Fruit fly (Drosophila melanogaster) whole organism, embryonic: Measurements from ENCODE around the gene MED14.

Source experiments
- Atf3 ChIP-seq: fragments of 200-800 bp; sonication (Bioruptor generic); optimal IDR thresholded peaks from 3 replicates; lab custom pipeline; 2016; ENCODE audit warnings: missing biosample characterization, missing genetic modification characterization
- CG11093 ChIP-seq: fragments of 200-800 bp; sonication (Bioruptor generic); IDR thresholded peaks from 3 replicates; pipeline ENCODE4 v1.3.6; 2022; ENCODE audit warnings: missing biosample characterization, missing genetic modification characterization
- CG11504 ChIP-seq: fragments of 200-800 bp; sonication (Bioruptor generic); optimal IDR thresholded peaks from 3 replicates; lab custom pipeline; 2019; ENCODE audit warnings: missing biosample characterization, mild to moderate bottlenecking, missing genetic modification characterization, moderate library complexity
- CG13424 ChIP-seq: fragments of 200-800 bp; sonication (Bioruptor generic); optimal IDR thresholded peaks from 2 replicates; lab custom pipeline; 2019; ENCODE audit warnings: missing biosample characterization, mild to moderate bottlenecking, missing genetic modification characterization, moderate library complexity
- CG17186 ChIP-seq: fragments of 200-800 bp; sonication (Bioruptor generic); optimal IDR thresholded peaks from 3 replicates; lab custom pipeline; 2017; ENCODE audit warnings: missing biosample characterization, missing genetic modification reagents, missing genetic modification characterization
- CG17328 ChIP-seq: fragments of 200-800 bp; sonication (Bioruptor generic); IDR thresholded peaks from 2 replicates; pipeline ENCODE4 v1.3.6; 2022; ENCODE audit warnings: missing biosample characterization, missing genetic modification characterization
- CG18476 ChIP-seq: fragments of 200-800 bp; sonication (Bioruptor generic); optimal IDR thresholded peaks from 2 replicates; lab custom pipeline; 2016; ENCODE audit warnings: missing biosample characterization, mild to moderate bottlenecking, missing genetic modification characterization
- CG33213 ChIP-seq: fragments of 200-800 bp; sonication (Bioruptor generic); optimal IDR thresholded peaks from 3 replicates; lab custom pipeline; 2016; ENCODE audit warnings: missing biosample characterization, missing genetic modification characterization
- CG3407 ChIP-seq: fragments of 200-800 bp; sonication (Bioruptor generic); optimal IDR thresholded peaks from 2 replicates; lab custom pipeline; 2018; ENCODE audit warnings: missing biosample characterization, mild to moderate bottlenecking, missing genetic modification characterization
- CG3847 ChIP-seq: fragments of 200-800 bp; sonication (Bioruptor generic); IDR thresholded peaks from 2 replicates; pipeline ENCODE4 v1.3.6; 2022; ENCODE audit warnings: missing biosample characterization, missing genetic modification characterization
- CG42726 ChIP-seq: fragments of 200-800 bp; sonication (Bioruptor generic); IDR thresholded peaks from 2 replicates; pipeline ENCODE4 v1.3.6; 2022; ENCODE audit warnings: missing biosample characterization, missing genetic modification characterization; ENCODE audit not compliant: partially characterized antibody
- CG4617 ChIP-seq: fragments of 200-800 bp; sonication (Bioruptor generic); optimal IDR thresholded peaks from 3 replicates; lab custom pipeline; 2016; ENCODE audit warnings: missing biosample characterization, missing genetic modification characterization, borderline replicate concordance
- CG6254 ChIP-seq: fragments of 200-800 bp; sonication (Bioruptor generic); optimal IDR thresholded peaks from 3 replicates; lab custom pipeline; 2017; ENCODE audit warnings: mild to moderate bottlenecking, missing biosample characterization, missing genetic modification reagents, missing genetic modification characterization
- CG7928 ChIP-seq: fragments of 200-800 bp; sonication (Bioruptor generic); optimal IDR thresholded peaks from 2 replicates; lab custom pipeline; 2017; ENCODE audit warnings: missing biosample characterization, mild to moderate bottlenecking, missing genetic modification characterization
- CG8478 ChIP-seq: fragments of >200 bp; optimal IDR thresholded peaks from 2 replicates; lab custom pipeline; 2018
- CG8924 ChIP-seq: fragments of 200-800 bp; optimal IDR thresholded peaks from 3 replicates; lab custom pipeline; 2019; ENCODE audit warnings: missing biosample characterization, mild to moderate bottlenecking, missing genetic modification characterization, moderate library complexity
- D ChIP-seq, 2 experiments: fragments of 200-800 bp in 1 of 2; fragments of >200 bp in 1 of 2; sonication (Bioruptor generic) in 1 of 2; optimal IDR thresholded peaks; 2 replicates in 1 of 2; 3 replicates in 1 of 2; lab custom pipeline; 2017; ENCODE audit warnings: mild to moderate bottlenecking in 1 of 2, missing biosample characterization in 1 of 2, missing genetic modification characterization in 1 of 2, missing genetic modification reagents in 1 of 2
- Dbx ChIP-seq: fragments of 200-800 bp; sonication (Bioruptor generic); IDR thresholded peaks from 3 replicates; pipeline ENCODE4 v1.3.6; 2022; ENCODE audit warnings: missing biosample characterization, missing genetic modification characterization
- Dref ChIP-seq: fragments of 200-800 bp; sonication (Bioruptor generic); IDR thresholded peaks from 2 replicates; pipeline ENCODE4 v1.3.6; 2022; ENCODE audit warnings: missing biosample characterization, missing genetic modification characterization
- Ets65A ChIP-seq: fragments of 200-800 bp; sonication (Bioruptor generic); peaks from one replicate; lab custom pipeline; 2016; ENCODE audit warnings: missing biosample characterization, missing genetic modification characterization
- HLH3B ChIP-seq: fragments of 200-800 bp; sonication (Bioruptor generic); IDR thresholded peaks from 2 replicates; pipeline ENCODE4 v1.3.6; 2022; ENCODE audit warnings: missing biosample characterization, missing genetic modification characterization
- Hey ChIP-seq: fragments of 200-800 bp; sonication (Bioruptor generic); optimal IDR thresholded peaks from 3 replicates; lab custom pipeline; 2018; ENCODE audit warnings: missing biosample characterization, mild to moderate bottlenecking, missing genetic modification characterization
- Hmx ChIP-seq: fragments of 200-800 bp; sonication (Bioruptor generic); optimal IDR thresholded peaks from 2 replicates; lab custom pipeline; 2016; ENCODE audit warnings: missing biosample characterization, missing genetic modification characterization
- Hr39 ChIP-seq: fragments of >200 bp; optimal IDR thresholded peaks from 2 replicates; lab custom pipeline; 2017
- Hsf ChIP-seq: fragments of 200-800 bp; sonication (Bioruptor generic); optimal IDR thresholded peaks from 3 replicates; lab custom pipeline; 2016; ENCODE audit warnings: missing biosample characterization, missing genetic modification characterization
- Nf-YB ChIP-seq: fragments of 200-800 bp; sonication (Bioruptor generic); optimal IDR thresholded peaks from 3 replicates; lab custom pipeline; 2019; ENCODE audit warnings: missing biosample characterization, mild to moderate bottlenecking, missing genetic modification characterization, moderate library complexity
- Nf-YC ChIP-seq: fragments of 200-800 bp; optimal IDR thresholded peaks from 3 replicates; lab custom pipeline; 2019; ENCODE audit warnings: missing biosample characterization, mild to moderate bottlenecking, missing genetic modification characterization, moderate library complexity
- Opbp ChIP-seq: fragments of 200-800 bp; sonication (Bioruptor generic); IDR thresholded peaks from 3 replicates; pipeline ENCODE4 v1.3.6; 2022; ENCODE audit warnings: missing biosample characterization, missing genetic modification characterization; ENCODE audit not compliant: partially characterized antibody
- PHDP ChIP-seq: fragments of 200-800 bp; sonication (Bioruptor generic); optimal IDR thresholded peaks from 3 replicates; lab custom pipeline; 2018; ENCODE audit warnings: missing biosample characterization, mild to moderate bottlenecking, missing genetic modification characterization, moderate library complexity
- Usf ChIP-seq: fragments of 200-800 bp; sonication (Bioruptor generic); optimal IDR thresholded peaks from 2 replicates; lab custom pipeline; 2017; ENCODE audit warnings: missing genotype, missing biosample characterization, missing genetic modification characterization
- ash1 ChIP-seq: fragments of 200-800 bp; sonication (Bioruptor generic); optimal IDR thresholded peaks from 2 replicates; lab custom pipeline; 2018; ENCODE audit warnings: missing biosample characterization, mild to moderate bottlenecking, missing genetic modification characterization
- az2 ChIP-seq: fragments of 200-800 bp; sonication (Bioruptor generic); optimal IDR thresholded peaks from 3 replicates; lab custom pipeline; 2016; ENCODE audit warnings: missing biosample characterization, missing genetic modification characterization
- chif ChIP-seq, 2 experiments: fragments of 200-800 bp; sonication (Bioruptor generic); optimal IDR thresholded peaks; 3 replicates each; lab custom pipeline; 2016; ENCODE audit warnings: missing biosample characterization in 2 of 2, missing genetic modification characterization in 2 of 2
- ftz-f1 ChIP-seq: fragments of 200-800 bp; sonication (Bioruptor generic); optimal IDR thresholded peaks from 2 replicates; lab custom pipeline; 2016; ENCODE audit warnings: missing biosample characterization, missing genetic modification characterization
- gcm2 ChIP-seq: fragments of 200-800 bp; sonication (Bioruptor generic); optimal IDR thresholded peaks from 2 replicates; lab custom pipeline; 2016; ENCODE audit warnings: missing biosample characterization, missing genetic modification characterization
- gem ChIP-seq: fragments of 200-800 bp; sonication (Bioruptor generic); optimal IDR thresholded peaks from 2 replicates; lab custom pipeline; 2019; ENCODE audit warnings: missing biosample characterization, mild to moderate bottlenecking, missing genetic modification characterization, moderate library complexity
- jigr1 ChIP-seq: fragments of 200-800 bp; sonication (Bioruptor generic); IDR thresholded peaks from 3 replicates; pipeline ENCODE4 v1.3.6; 2022; ENCODE audit warnings: missing biosample characterization, missing genetic modification characterization
- jing ChIP-seq: fragments of 200-800 bp; sonication (Bioruptor generic); optimal IDR thresholded peaks from 2 replicates; lab custom pipeline; 2018; ENCODE audit warnings: missing biosample characterization, mild to moderate bottlenecking, missing genetic modification characterization
- ken ChIP-seq: fragments of 200-800 bp; sonication (Bioruptor generic); IDR thresholded peaks from 3 replicates; pipeline ENCODE4 v1.3.6; 2022; ENCODE audit warnings: missing biosample characterization, missing genetic modification characterization
- odd ChIP-seq: fragments of 200-800 bp; sonication (Bioruptor generic); optimal IDR thresholded peaks from 2 replicates; lab custom pipeline; 2017; ENCODE audit warnings: missing biosample characterization, mild to moderate bottlenecking, missing genetic modification characterization
- p53 ChIP-seq: fragments of 200-800 bp; sonication (Bioruptor generic); optimal IDR thresholded peaks from 2 replicates; lab custom pipeline; 2016; ENCODE audit warnings: missing biosample characterization, missing genetic modification characterization
- pfk ChIP-seq: fragments of 200-800 bp; sonication (Bioruptor generic); optimal IDR thresholded peaks from 2 replicates; lab custom pipeline; 2018; ENCODE audit warnings: missing biosample characterization, mild to moderate bottlenecking, missing genetic modification characterization, moderate library complexity
- pnt ChIP-seq: fragments of 200-800 bp; sonication (Bioruptor generic); optimal IDR thresholded peaks from 3 replicates; lab custom pipeline; 2016; ENCODE audit warnings: missing biosample characterization, missing genetic modification characterization
- psq ChIP-seq: fragments of 200-800 bp; sonication (Bioruptor generic); optimal IDR thresholded peaks from 2 replicates; lab custom pipeline; 2017; ENCODE audit warnings: missing biosample characterization, missing genetic modification characterization
- rib ChIP-seq: fragments of 200-800 bp; sonication (Bioruptor generic); IDR thresholded peaks from 2 replicates; pipeline ENCODE4 v1.3.6; 2022; ENCODE audit warnings: missing biosample characterization, missing genetic modification characterization
- sc ChIP-seq, 3 experiments: fragments of >200 bp in 2 of 3; fragments of 200-800 bp in 1 of 3; sonication (Bioruptor generic) in 1 of 3; optimal IDR thresholded peaks; 2 replicates in 2 of 3; 3 replicates in 1 of 3; lab custom pipeline; 2017; ENCODE audit warnings: mild to moderate bottlenecking in 1 of 3, missing biosample characterization in 1 of 3, missing genetic modification characterization in 1 of 3, missing genetic modification reagents in 1 of 3
- sna ChIP-seq: fragments of 200-800 bp; sonication (Bioruptor generic); IDR thresholded peaks from 2 replicates; pipeline ENCODE4 v1.3.6; 2022; ENCODE audit warnings: missing biosample characterization, missing genetic modification characterization; ENCODE audit not compliant: partially characterized antibody
- so ChIP-seq: fragments of 200-800 bp; sonication (Bioruptor generic); IDR thresholded peaks from 3 replicates; pipeline ENCODE4 v1.3.6; 2022; ENCODE audit warnings: missing biosample characterization, missing genetic modification characterization
- wor ChIP-seq: fragments of 200-800 bp; sonication (Bioruptor generic); IDR thresholded peaks from 2 replicates; pipeline ENCODE4 v1.3.6; 2022; ENCODE audit warnings: missing biosample characterization, missing genetic modification characterization

MED14 gene

DNA sequence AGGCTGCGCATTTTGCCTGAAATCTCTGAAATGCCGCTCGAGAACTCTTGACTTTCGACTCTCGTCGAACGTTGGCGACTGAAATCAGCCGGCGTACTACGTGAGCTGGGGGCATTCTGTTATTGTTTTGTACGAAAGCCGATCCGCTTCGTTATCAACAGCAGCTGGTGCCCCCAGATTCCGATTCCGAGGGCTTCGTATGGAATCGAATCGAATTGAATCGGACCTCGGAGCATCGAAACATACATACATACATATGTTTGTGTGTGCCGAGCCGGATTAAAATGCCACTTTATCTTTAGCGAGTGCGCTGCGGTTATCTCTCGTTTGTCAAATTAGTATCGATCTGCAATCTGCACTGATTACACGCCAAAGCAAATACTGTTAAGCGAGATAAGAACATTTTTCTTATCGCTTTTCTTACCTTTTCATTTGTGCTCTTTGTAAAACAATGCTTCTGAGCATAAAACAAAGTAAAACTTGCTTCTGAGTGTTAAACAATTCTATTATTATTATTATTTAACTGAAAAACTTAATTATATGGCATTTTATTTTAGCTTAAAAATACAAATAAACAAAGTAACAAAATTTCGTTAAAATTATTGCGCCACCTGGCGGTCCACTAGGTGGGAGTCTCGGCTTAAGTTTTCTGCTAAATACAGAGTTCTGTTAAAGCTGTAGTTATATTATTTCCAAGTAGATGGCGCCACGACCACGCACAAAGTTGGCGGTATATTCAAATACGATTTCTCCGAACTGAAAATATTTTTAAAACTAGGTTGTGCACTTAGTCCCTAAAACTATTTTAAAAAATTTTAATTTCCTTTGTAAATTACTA, 13.7 kb downstream of the MED14 start, which contains the start of gene Reg-2 (continued):
- TF ChIP-seq CG6254 (GFP tag; lab: Kevin White, UChicago), result no peak
- TF ChIP-seq jing (GFP tag; lab: Kevin White, UChicago), result no peak
- peak; percentile 63 for TF ChIP-seq ftz-f1 (GFP tag; lab: Kevin White, UChicago)
- no peak for TF ChIP-seq CG18476 (GFP tag; lab: Kevin White, UChicago)
- no peak for TF ChIP-seq CG17186
- no peak for TF ChIP-seq odd (GFP tag; lab: Kevin White, UChicago)
- TF ChIP-seq Opbp, result no peak
- TF ChIP-seq ken (GFP tag; lab: Robert Waterston, UW), result no peak
- no peak for TF ChIP-seq CG17328
- TF ChIP-seq CG13424 (tag; lab: Kevin White, UChicago), result no peak
- no peak for TF ChIP-seq Atf3
- peak; percentile 3 for TF ChIP-seq PHDP (tag; lab: Kevin White, UChicago)
- no peak for TF ChIP-seq ash1 (GFP tag; lab: Kevin White, UChicago)
- no peak for TF ChIP-seq psq (GFP tag; lab: Kevin White, UChicago)
- TF ChIP-seq pnt, result no peak
- TF ChIP-seq HLH3B, result 0 out of 2 replicates have a peak, but pooled peaks have one; percentile 29
- TF ChIP-seq CG8924 (tag; lab: Kevin White, UChicago), result no peak
- TF ChIP-seq chif (GFP tag; optimal IDR thresholded peaks at IDR 0.05; lab: Kevin White, UChicago), result no peak
- TF ChIP-seq gcm2 (GFP tag; lab: Kevin White, UChicago), result no peak
- TF ChIP-seq p53 (GFP tag; lab: Kevin White, UChicago), result no peak
- TF ChIP-seq CG3407 (GFP tag; lab: Kevin White, UChicago), result no peak
- TF ChIP-seq Hr39, result no peak
- no peak for TF ChIP-seq CG8478 (lab: Kevin White, UChicago)
- no peak for TF ChIP-seq jigr1 (GFP tag; lab: Robert Waterston, UW)
- peak; percentile 45; the same call in 1 of the 2 replicates for TF ChIP-seq CG42726 (GFP tag; lab: Robert Waterston, UW)
- no peak for TF ChIP-seq az2 (GFP tag; lab: Kevin White, UChicago)
- no peak for TF ChIP-seq CG3847 (GFP tag; lab: Robert Waterston, UW)
- TF ChIP-seq Hsf (GFP tag; lab: Kevin White, UChicago), result no peak
- TF ChIP-seq Ets65A (GFP tag; lab: Kevin White, UChicago), result peak; percentile 29
- TF ChIP-seq pfk (GFP tag; lab: Kevin White, UChicago), result no peak
- no peak for TF ChIP-seq Usf (GFP tag; lab: Kevin White, UChicago)
- TF ChIP-seq CG7928 (GFP tag; lab: Kevin White, UChicago), result no peak
- no peak for TF ChIP-seq D (optimal IDR thresholded peaks at IDR 0.05; lab: Kevin White, UChicago)
- TF ChIP-seq D (GFP tag; optimal IDR thresholded peaks at IDR 0.05; lab: Kevin White, UChicago), result no peak
- peak; percentile 47 for TF ChIP-seq Nf-YB
- TF ChIP-seq CG11504 (tag; lab: Kevin White, UChicago), result peak; percentile 39
- TF ChIP-seq CG33213 (GFP tag; lab: Kevin White, UChicago), result peak; percentile 42
- no peak for TF ChIP-seq CG4617 (GFP tag; lab: Kevin White, UChicago)
- no peak for TF ChIP-seq sc (optimal IDR thresholded peaks at IDR 0.05; lab: Kevin White, UChicago)
- no peak for TF ChIP-seq sc (GFP tag; optimal IDR thresholded peaks at IDR 0.05; lab: Kevin White, UChicago)
- peak; percentile 47; the same call in 1 of the 3 replicates for TF ChIP-seq so (GFP tag; lab: Robert Waterston, UW)
- TF ChIP-seq Hmx (GFP tag; lab: Kevin White, UChicago), result no peak
- TF ChIP-seq sna (GFP tag; lab: Robert Waterston, UW), result no peak
- no peak for TF ChIP-seq rib (GFP tag; lab: Robert Waterston, UW)
- no peak for TF ChIP-seq Hey (tag; lab: Kevin White, UChicago)
- no peak for TF ChIP-seq CG11093 (GFP tag; lab: Robert Waterston, UW)
- peak; percentile 32 for TF ChIP-seq gem (tag; lab: Kevin White, UChicago)
- peak; percentile 32 for TF ChIP-seq Nf-YC (tag; lab: Kevin White, UChicago)
- TF ChIP-seq Dbx, result peak; percentile 6; the same call in 1 of the 3 replicates
- TF ChIP-seq wor (GFP tag; lab: Robert Waterston, UW), result no peak
- TF ChIP-seq Dref (GFP tag; lab: Robert Waterston, UW), result no peak
